Worm (Caenorhabditis elegans): ENCODE data around the gene F44E5.5.
A peak's percentile ranks its signal among the peaks of the same experiment; 100 is the strongest.

Gene F44E5.5

DNA sequence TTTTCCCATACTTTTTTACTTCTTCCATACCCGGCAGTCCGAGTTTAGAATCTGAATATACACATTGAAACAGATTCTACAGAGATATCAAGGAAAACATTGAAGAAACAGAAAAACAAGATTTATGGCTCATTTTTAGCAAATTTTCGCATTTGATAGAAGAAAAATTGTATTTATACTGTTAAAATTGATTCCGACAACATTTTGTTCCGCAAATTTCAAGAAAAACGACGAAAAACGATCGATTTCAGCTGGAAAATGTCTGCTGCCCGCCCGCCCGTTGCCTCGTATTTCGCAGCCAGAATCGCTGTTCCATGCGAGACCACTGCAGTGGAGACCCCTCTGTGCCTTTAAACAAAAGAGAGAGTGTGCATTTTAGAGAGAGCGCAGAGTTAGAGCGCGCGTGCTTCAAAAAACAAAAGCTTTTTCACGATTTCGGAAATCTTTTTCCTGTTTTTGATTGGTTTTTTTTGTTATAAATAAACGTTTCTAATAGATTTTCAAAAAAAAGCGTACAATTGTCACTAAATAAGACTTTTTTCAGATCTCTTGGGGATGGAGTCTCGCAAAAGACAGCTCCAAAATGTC is 18.5 kb downstream of the F44E5.5 start, which contains the start of the genes patr-1 and dna-2 (continued):
- TF ChIP-seq lin-13 (GFP tag; optimal IDR thresholded peaks at IDR 0.05): peak; percentile 16
- TF ChIP-seq blmp-1 (tag; optimal IDR thresholded peaks at IDR 0.05): peak; percentile 52
- no peak for TF ChIP-seq hlh-17 (GFP tag; optimal IDR thresholded peaks at IDR 0.05; ENCODE audit: borderline replicate concordance)
- TF ChIP-seq ces-1 (GFP tag; optimal IDR thresholded peaks at IDR 0.05): no peak
- no peak for TF ChIP-seq mab-9 (GFP tag; IDR thresholded peaks at IDR 0.05)
- no peak for TF ChIP-seq nhr-47 (tag; optimal IDR thresholded peaks at IDR 0.05)
- TF ChIP-seq swsn-7 (tag; optimal IDR thresholded peaks at IDR 0.05): peak; percentile 36
- peak; percentile 53 for TF ChIP-seq fos-1 (tag; optimal IDR thresholded peaks at IDR 0.05)
- TF ChIP-seq nhr-90 (tag; optimal IDR thresholded peaks at IDR 0.05; ENCODE audit: poor library complexity): no peak
- no peak for TF ChIP-seq pqm-1 (tag; optimal IDR thresholded peaks at IDR 0.05)
- TF ChIP-seq lin-15B (tag; optimal IDR thresholded peaks at IDR 0.05): peak; percentile 31
- TF ChIP-seq mep-1 (tag; optimal IDR thresholded peaks at IDR 0.05): peak; percentile 69
- peak; percentile 58 for TF ChIP-seq nhr-19 (GFP tag; conservative IDR thresholded peaks at IDR 0.05)
- TF ChIP-seq sptf-1 (tag; optimal IDR thresholded peaks at IDR 0.05): no peak
- peak; percentile 42 for TF ChIP-seq nhr-20 (tag; optimal IDR thresholded peaks at IDR 0.05)
- peak in 2 of 3 experiments; percentile 60 to 79 for TF ChIP-seq ceh-82 (tag; optimal IDR thresholded peaks at IDR 0.05)
- TF ChIP-seq hpl-2 (GFP tag; optimal IDR thresholded peaks at IDR 0.05): no peak
- TF ChIP-seq C16A3.4 (tag; optimal IDR thresholded peaks at IDR 0.05): peak; percentile 63

DNA sequence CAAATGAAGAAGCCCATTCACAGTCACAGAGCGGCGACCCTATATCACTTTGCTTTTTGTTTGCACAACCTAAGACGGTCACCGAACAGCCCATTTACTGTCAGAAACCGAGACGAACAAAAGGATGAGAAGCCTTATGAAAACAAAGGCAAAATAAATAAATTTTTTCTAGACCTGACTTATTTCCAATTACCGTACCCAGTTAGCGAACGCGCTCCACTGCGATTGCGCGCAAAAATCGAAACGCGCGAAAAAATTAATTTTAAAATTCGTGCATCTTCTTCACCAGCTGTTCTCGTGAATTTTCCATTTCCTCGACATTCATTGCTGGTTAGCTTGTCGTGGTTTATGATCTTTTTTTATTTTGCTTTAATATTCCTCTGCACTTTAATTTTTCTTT is 23.0 kb downstream of the F44E5.5 start, which contains the start of gene F43G6.16:
Gene F43G6.16 (minus strand): TSS at position 141 of the 400 bp plus-strand sequence.
- TF ChIP-seq ceh-8 (GFP tag; optimal IDR thresholded peaks at IDR 0.05) (no peak), nhr-90 (tag; optimal IDR thresholded peaks at IDR 0.05; ENCODE audit: poor library complexity) (no peak), ceh-90 (tag; optimal IDR thresholded peaks at IDR 0.05) (no peak), sptf-1 (tag; optimal IDR thresholded peaks at IDR 0.05) (no peak), fkh-10 (GFP tag; optimal IDR thresholded peaks at IDR 0.05) (no peak), ztf-4 (tag; optimal IDR thresholded peaks at IDR 0.05) (no peak), jun-1 (tag; optimal IDR thresholded peaks at IDR 0.05) (no peak), grh-1 (GFP tag; IDR thresholded peaks at IDR 0.05) (no peak), tlp-1 (tag; optimal IDR thresholded peaks at IDR 0.05) (no peak), pag-3 (tag; optimal IDR thresholded peaks at IDR 0.05; ENCODE audit: borderline replicate concordance, insufficient read depth) (no peak), lin-35 (GFP tag; optimal IDR thresholded peaks at IDR 0.05) (peak; percentile 7 to 78), unc-98 (GFP tag; IDR thresholded peaks at IDR 0.05) (no peak), lin-39 (tag; optimal IDR thresholded peaks at IDR 0.05) (no peak), vab-15 (tag; optimal IDR thresholded peaks at IDR 0.05) (no peak), C16A3.4 (tag; optimal IDR thresholded peaks at IDR 0.05) (no peak), mab-9 (GFP tag; IDR thresholded peaks at IDR 0.05) (no peak), unc-30 (tag; optimal IDR thresholded peaks at IDR 0.05) (no peak), Y116A8C.19 (tag; optimal IDR thresholded peaks at IDR 0.05; ENCODE audit: borderline replicate concordance) (no peak), nhr-237 (tag; optimal IDR thresholded peaks at IDR 0.05) (no peak), alr-1 (tag; optimal IDR thresholded peaks at IDR 0.05; ENCODE audit: borderline replicate concordance) (no peak), nhr-20 (tag; optimal IDR thresholded peaks at IDR 0.05) (no peak), snpc-4 (tag; optimal IDR thresholded peaks at IDR 0.05) (no peak), egl-27 (tag; optimal IDR thresholded peaks at IDR 0.05) (no peak), dsc-1 (tag; optimal IDR thresholded peaks at IDR 0.05) (no peak), aha-1 (tag; optimal IDR thresholded peaks at IDR 0.05) (no peak), dpl-1 (GFP tag; optimal IDR thresholded peaks at IDR 0.05) (peak; percentile 30 to 72 (median 59)), efl-1 (optimal IDR thresholded peaks at IDR 0.05) (peak; percentile 41 to 43), efl-1 (GFP tag; optimal IDR thresholded peaks at IDR 0.05 in 1 of 2) (peak; percentile 58 to 94), nhr-77 (tag; optimal IDR thresholded peaks at IDR 0.05) (no peak), lsy-2 (tag; optimal IDR thresholded peaks at IDR 0.05) (peak; percentile 41 to 97)

Measured in whole organism, L1 larva.